Worm (Caenorhabditis elegans): ENCODE results near the gene gmeb-3.

- no peak for TF ChIP-seq skn-1 (tag; optimal IDR thresholded peaks at IDR 0.05)
- no peak for TF ChIP-seq lin-39 (tag; optimal IDR thresholded peaks at IDR 0.05)
- TF ChIP-seq snpc-4 (tag; optimal IDR thresholded peaks at IDR 0.05) = no peak
- no peak for TF ChIP-seq ztf-4 (tag; optimal IDR thresholded peaks at IDR 0.05)
- TF ChIP-seq unc-62 (GFP tag; optimal IDR thresholded peaks at IDR 0.05) = no peak
- no peak for TF ChIP-seq fos-1 (tag; optimal IDR thresholded peaks at IDR 0.05)
- no peak for TF ChIP-seq egl-27 (tag; optimal IDR thresholded peaks at IDR 0.05)
These were observed 40.7 kb downstream of the gmeb-3 start, which contains the start of gene toh-1 for ce11 chrIII:3809008-3809407.

Measured in whole organism, L2 larva.